Fruit fly (Drosophila melanogaster) whole organism, wandering third instar larva: ENCODE measurements around the gene CG14313.

ENCODE experiments used
- CG32264 ChIP-seq: fragments of 200-800 bp; sonication (Bioruptor generic); optimal IDR thresholded peaks from 2 replicates; lab custom pipeline; 2016; ENCODE audit warnings: missing biosample characterization, missing genetic modification characterization
- CG9705 ChIP-seq: fragments of 200-800 bp; sonication (Bioruptor generic); optimal IDR thresholded peaks from 2 replicates; lab custom pipeline; 2018; ENCODE audit warnings: missing biosample characterization, mild to moderate bottlenecking, missing genetic modification characterization
- Dfd ChIP-seq: fragments of >200 bp; optimal IDR thresholded peaks from 2 replicates; lab custom pipeline; 2017; ENCODE audit warnings: missing biosample characterization, missing genetic modification characterization
- Dif ChIP-seq: fragments of 200-275, 200-300 bp; sonication (Bioruptor generic); optimal IDR thresholded peaks from 2 replicates; lab custom pipeline; 2018; ENCODE audit warnings: missing biosample characterization, missing genetic modification characterization; ENCODE audit not compliant: partially characterized antibody
- GATAd ChIP-seq: sonication (Bioruptor generic); optimal IDR thresholded peaks from 2 replicates; lab custom pipeline; 2016; ENCODE audit warnings: missing biosample characterization, missing genetic modification characterization
- HLH106 ChIP-seq: fragments of 200-800 bp; optimal IDR thresholded peaks from 3 replicates; lab custom pipeline; 2019; ENCODE audit warnings: missing biosample characterization, mild to moderate bottlenecking, missing genetic modification characterization, moderate library complexity
- Hnf4 ChIP-seq: fragments of 200-800 bp; sonication (Bioruptor generic); optimal IDR thresholded peaks from 2 replicates; lab custom pipeline; 2016; ENCODE audit warnings: missing biosample characterization, mild to moderate bottlenecking, missing genetic modification characterization
- Hr78 ChIP-seq: fragments of >200 bp; optimal IDR thresholded peaks from 2 replicates; lab custom pipeline; 2017; ENCODE audit warnings: missing biosample characterization, missing genetic modification characterization
- Hr83 ChIP-seq: fragments of 200-300 bp; sonication (Bioruptor generic); optimal IDR thresholded peaks from 2 replicates; lab custom pipeline; 2016; ENCODE audit warnings: missing biosample characterization, mild to moderate bottlenecking, missing genetic modification characterization, moderate library complexity; ENCODE audit not compliant: poor library complexity, severe bottlenecking
- Jra ChIP-seq: sonication (Bioruptor generic); optimal IDR thresholded peaks from 2 replicates; lab custom pipeline; 2016; ENCODE audit warnings: missing biosample characterization, missing genetic modification characterization
- Mio ChIP-seq: sonication (Bioruptor generic); optimal IDR thresholded peaks from 2 replicates; lab custom pipeline; 2016; ENCODE audit warnings: missing biosample characterization, missing genetic modification characterization
- Myc ChIP-seq: fragments of >200 bp; optimal IDR thresholded peaks from 2 replicates; lab custom pipeline; 2017
- N ChIP-seq: fragments of >200 bp; optimal IDR thresholded peaks from 2 replicates; lab custom pipeline; 2018; ENCODE audit warnings: missing biosample characterization, missing external identifiers, missing genetic modification characterization
- OdsH ChIP-seq: fragments of 200-800 bp; sonication (Bioruptor generic); optimal IDR thresholded peaks from 2 replicates; lab custom pipeline; 2016; ENCODE audit warnings: missing biosample characterization, mild to moderate bottlenecking, missing genetic modification characterization
- Rel ChIP-seq, 2 experiments: fragments of 200-800 bp; sonication (Bioruptor generic) in 1 of 2; optimal IDR thresholded peaks; 2 replicates in 1 of 2; 3 replicates in 1 of 2; lab custom pipeline; 2016 to 2019; ENCODE audit warnings: mild to moderate bottlenecking in 2 of 2, missing biosample characterization in 2 of 2, missing genetic modification characterization in 2 of 2, moderate library complexity in 1 of 2
- Sp1 ChIP-seq: fragments of 200-800 bp; sonication (Bioruptor generic); optimal IDR thresholded peaks from 3 replicates; lab custom pipeline; 2019; ENCODE audit warnings: missing biosample characterization, mild to moderate bottlenecking, missing genetic modification characterization, moderate library complexity
- Vsx2 ChIP-seq: fragments of 200-300, 225-300 bp; sonication (Bioruptor generic); optimal IDR thresholded peaks from 2 replicates; lab custom pipeline; 2018; ENCODE audit warnings: missing biosample characterization, missing genetic modification characterization; ENCODE audit not compliant: partially characterized antibody
- br ChIP-seq: fragments of 200-800 bp; sonication (Bioruptor generic); optimal IDR thresholded peaks from 2 replicates; lab custom pipeline; 2016; ENCODE audit warnings: missing biosample characterization, missing genetic modification characterization
- brk ChIP-seq: fragments of 200-800 bp; sonication (Bioruptor generic); optimal IDR thresholded peaks from 2 replicates; lab custom pipeline; 2016; ENCODE audit warnings: missing biosample characterization, mild to moderate bottlenecking, missing genetic modification characterization
- dl ChIP-seq, 2 experiments: fragments of 175-275, 200-275 bp in 1 of 2; fragments of 200-275 bp in 1 of 2; sonication (Bioruptor generic); optimal IDR thresholded peaks; lab custom pipeline; 2018; ENCODE audit warnings: mild to moderate bottlenecking in 2 of 2, missing biosample characterization in 2 of 2, missing genetic modification characterization in 2 of 2, moderate library complexity in 2 of 2; ENCODE audit not compliant: partially characterized antibody in 2 of 2, insufficient read depth in 1 of 2
- dsf ChIP-seq: sonication (Bioruptor generic); optimal IDR thresholded peaks from 2 replicates; lab custom pipeline; 2016; ENCODE audit warnings: missing biosample characterization, missing genetic modification characterization, borderline replicate concordance
- foxo ChIP-seq, 2 experiments: fragments of 200-800 bp; sonication (Bioruptor generic); optimal IDR thresholded peaks; 2 replicates in 1 of 2; 3 replicates in 1 of 2; lab custom pipeline; 2016 to 2017; ENCODE audit warnings: missing biosample characterization in 2 of 2, missing genetic modification characterization in 2 of 2
- fru ChIP-seq: fragments of 200-800 bp; sonication (Bioruptor generic); optimal IDR thresholded peaks from 3 replicates; lab custom pipeline; 2016; ENCODE audit warnings: missing biosample characterization, mild to moderate bottlenecking, missing genetic modification characterization
- h ChIP-seq: fragments of 200-800 bp; sonication (Bioruptor generic); optimal IDR thresholded peaks from 3 replicates; lab custom pipeline; 2016; ENCODE audit warnings: missing biosample characterization, mild to moderate bottlenecking, missing genetic modification characterization
- pan ChIP-seq: fragments of >200 bp; optimal IDR thresholded peaks from 2 replicates; lab custom pipeline; 2017
- psq ChIP-seq: fragments of 200-800 bp; sonication (Bioruptor generic); optimal IDR thresholded peaks from 3 replicates; lab custom pipeline; 2017; ENCODE audit warnings: missing biosample characterization, mild to moderate bottlenecking, missing genetic modification characterization, moderate library complexity
- rgr ChIP-seq: fragments of 200-800 bp; sonication (Bioruptor generic); optimal IDR thresholded peaks from 3 replicates; lab custom pipeline; 2016; ENCODE audit warnings: missing biosample characterization, mild to moderate bottlenecking, missing genetic modification characterization
- sage ChIP-seq: fragments of 200-800 bp; sonication (Bioruptor generic); optimal IDR thresholded peaks from 2 replicates; lab custom pipeline; 2016; ENCODE audit warnings: missing biosample characterization, mild to moderate bottlenecking, missing genetic modification characterization
- sv ChIP-seq: fragments of 200-800 bp; sonication (Bioruptor generic); optimal IDR thresholded peaks from 3 replicates; lab custom pipeline; 2016; ENCODE audit warnings: missing biosample characterization, missing genetic modification characterization
- usp ChIP-seq: fragments of >200 bp; optimal IDR thresholded peaks from 2 replicates; lab custom pipeline; 2017; ENCODE audit warnings: missing biosample characterization, missing genetic modification characterization
- woc ChIP-seq: sonication (Bioruptor generic); optimal IDR thresholded peaks from 2 replicates; lab custom pipeline; 2016; ENCODE audit warnings: missing biosample characterization, mild to moderate bottlenecking, missing genetic modification characterization

The CG14313 gene

dm6 chr3R:18199885-18200249, 8.1 kb upstream of the CG14313 start:
- TF ChIP-seq woc (GFP tag; lab: Kevin White, UChicago) = no peak
- TF ChIP-seq Sp1 (GFP tag; lab: Kevin White, UChicago) = no peak
- no peak for TF ChIP-seq dl (GFP tag; optimal IDR thresholded peaks at IDR 0.05; lab: Kevin White, UChicago; ENCODE audit: insufficient read depth in 1 of 2, partially characterized antibody in 2 of 2)
- no peak for TF ChIP-seq Rel (GFP tag; optimal IDR thresholded peaks at IDR 0.05; lab: Kevin White, UChicago)
- TF ChIP-seq Rel (tag; optimal IDR thresholded peaks at IDR 0.05; lab: Kevin White, UChicago) = peak; percentile 80
- TF ChIP-seq, all 38 proteins: peak for 1

- TF ChIP-seq h (peak; percentile 31), psq (peak; percentile 97), Hnf4 (GFP tag; lab: Kevin White, UChicago) (no peak), Hr78 (GFP tag; lab: Kevin White, UChicago) (no peak), Jra (GFP tag; lab: Kevin White, UChicago) (no peak), Mio (GFP tag; lab: Kevin White, UChicago) (no peak), sv (GFP tag; lab: Kevin White, UChicago) (no peak), usp (no peak), woc (GFP tag; lab: Kevin White, UChicago) (peak; percentile 2), OdsH (GFP tag; lab: Kevin White, UChicago) (no peak), br (GFP tag; lab: Kevin White, UChicago) (peak; percentile 3), N (GFP tag; lab: Kevin White, UChicago) (no peak), foxo (GFP tag; optimal IDR thresholded peaks at IDR 0.05; lab: Kevin White, UChicago) (no peak), fru (GFP tag; lab: Kevin White, UChicago) (no peak), HLH106 (no peak), GATAd (GFP tag; lab: Kevin White, UChicago) (no peak), Vsx2 (GFP tag; lab: Kevin White, UChicago) (peak; percentile 11), CG32264 (GFP tag; lab: Kevin White, UChicago) (no peak), brk (GFP tag; lab: Kevin White, UChicago) (no peak), Rel (GFP tag; optimal IDR thresholded peaks at IDR 0.05; lab: Kevin White, UChicago) (no peak), Rel (tag; optimal IDR thresholded peaks at IDR 0.05; lab: Kevin White, UChicago) (no peak), Hr83 (GFP tag; lab: Kevin White, UChicago) (no peak)
Measured at dm6 chr3R:18199177-18199884, 7.6 kb upstream of the CG14313 start, which contains the start of the genes Ssdp and CG7985. TSS of gene Ssdp (minus strand) at chr3R:18199595. TSS of gene CG7985 (plus strand) at chr3R:18199857.

dm6 chr3R:18198518-18199118, 6.9 kb upstream of the CG14313 start:
- TF ChIP-seq rgr (GFP tag; lab: Kevin White, UChicago) (peak; percentile 63), HLH106 (peak; percentile 10), usp (no peak), Hr83 (GFP tag; lab: Kevin White, UChicago) (peak; percentile 69), dsf (GFP tag; lab: Kevin White, UChicago) (peak; percentile 64), Jra (GFP tag; lab: Kevin White, UChicago) (peak; percentile 63), Vsx2 (GFP tag; lab: Kevin White, UChicago) (peak; percentile 96), woc (GFP tag; lab: Kevin White, UChicago) (no peak), CG32264 (GFP tag; lab: Kevin White, UChicago) (peak; percentile 8), sage (peak; percentile 65), N (GFP tag; lab: Kevin White, UChicago) (peak; percentile 28), h (peak; percentile 80), Hnf4 (GFP tag; lab: Kevin White, UChicago) (peak; percentile 38), Rel (GFP tag; optimal IDR thresholded peaks at IDR 0.05; lab: Kevin White, UChicago) (peak; percentile 80), Rel (tag; optimal IDR thresholded peaks at IDR 0.05; lab: Kevin White, UChicago) (no peak), foxo (GFP tag; optimal IDR thresholded peaks at IDR 0.05; lab: Kevin White, UChicago) (peak; percentile 37 to 76), Myc (lab: Kevin White, UChicago) (no peak), OdsH (GFP tag; lab: Kevin White, UChicago) (peak; percentile 52), brk (GFP tag; lab: Kevin White, UChicago) (peak; percentile 83), CG9705 (no peak), dl (GFP tag; optimal IDR thresholded peaks at IDR 0.05; lab: Kevin White, UChicago; ENCODE audit: insufficient read depth in 1 of 2, partially characterized antibody in 2 of 2) (peak; percentile 95 to 98), br (GFP tag; lab: Kevin White, UChicago) (peak; percentile 57), Dif (peak; percentile 99), pan (lab: Kevin White, UChicago) (no peak), fru (GFP tag; lab: Kevin White, UChicago) (peak; percentile 66), Dfd (GFP tag; lab: Kevin White, UChicago) (no peak), Sp1 (GFP tag; lab: Kevin White, UChicago) (peak; percentile 54), GATAd (GFP tag; lab: Kevin White, UChicago) (no peak)
